Fruit fly (Drosophila melanogaster) whole organism, adult: ENCODE measurements around the gene CycA.

Experiments used
- CG12768 ChIP-seq: fragments of 200-800 bp; sonication (Bioruptor generic); optimal IDR thresholded peaks from 2 replicates; lab custom pipeline; 2017; ENCODE audit warnings: missing biosample characterization, missing genetic modification characterization, mild to moderate bottlenecking, moderate library complexity, missing genetic modification reagents
- CG14711 ChIP-seq: fragments of 200-800 bp; sonication (Bioruptor generic); optimal IDR thresholded peaks from 2 replicates; lab custom pipeline; 2018; ENCODE audit warnings: missing biosample characterization, mild to moderate bottlenecking, missing genetic modification characterization, moderate library complexity
- CG5204 ChIP-seq: fragments of 200-800 bp; sonication (Bioruptor generic); optimal IDR thresholded peaks from 2 replicates; lab custom pipeline; 2016; ENCODE audit warnings: missing biosample characterization, missing genetic modification characterization
- Clk ChIP-seq: fragments of 200-800 bp; sonication (Bioruptor generic); optimal IDR thresholded peaks from 2 replicates; lab custom pipeline; 2017; ENCODE audit warnings: missing biosample characterization, missing genetic modification characterization
- Hr96 ChIP-seq: fragments of 200-800 bp; sonication (Bioruptor generic); optimal IDR thresholded peaks from 2 replicates; lab custom pipeline; 2016; ENCODE audit warnings: missing biosample characterization, missing genetic modification characterization
- bab1 ChIP-seq: fragments of 200-800 bp; sonication (Bioruptor generic); optimal IDR thresholded peaks from 3 replicates; lab custom pipeline; 2019; ENCODE audit warnings: missing biosample characterization, mild to moderate bottlenecking, missing genetic modification characterization, moderate library complexity
- cnc ChIP-seq, 2 experiments: fragments of >200 bp; optimal IDR thresholded peaks; 2 replicates each; lab custom pipeline; 2017
- kay ChIP-seq: fragments of 200-800 bp; sonication (Bioruptor generic); peaks from one replicate; lab custom pipeline; 2016; ENCODE audit warnings: missing biosample characterization, missing genetic modification characterization, borderline replicate concordance
- ovo ChIP-seq: fragments of 200-800 bp; sonication (Bioruptor generic); optimal IDR thresholded peaks from 2 replicates; lab custom pipeline; 2016; ENCODE audit warnings: missing biosample characterization, missing genetic modification characterization

dm6 chr3L:11777348-11777958, 55.9 kb downstream of the CycA start:
- no peak for TF ChIP-seq CG5204 (GFP tag; lab: Kevin White, UChicago)
- peak; percentile 21 for TF ChIP-seq kay (GFP tag; lab: Kevin White, UChicago)
- peak; percentile 14 for TF ChIP-seq bab1 (GFP tag; lab: Kevin White, UChicago)
- no peak for TF ChIP-seq CG12768 (GFP tag; lab: Kevin White, UChicago)
- TF ChIP-seq CG14711 (tag; lab: Kevin White, UChicago), result no peak
- TF ChIP-seq Clk, result no peak
- TF ChIP-seq ovo (GFP tag; lab: Kevin White, UChicago), result no peak
- TF ChIP-seq cnc (optimal IDR thresholded peaks at IDR 0.05; lab: Kevin White, UChicago), result no peak
- no peak for TF ChIP-seq Hr96
